Worm (Caenorhabditis elegans) whole organism, young adult: ENCODE measurements around the gene R05G6.9.

Experiments used
- F10E7.11 ChIP-seq: sonication (generic microtip); optimal IDR thresholded peaks from 2 replicates; lab custom pipeline; 2017; ENCODE audit warnings: mild to moderate bottlenecking, missing genetic modification characterization, moderate library complexity, missing compliant biosample characterization
- attf-3 ChIP-seq: fragments of 200-800 bp; sonication (Bioruptor generic); conservative IDR thresholded peaks from 2 replicates; pipeline ENCODE4 v1.3.6; 2022; ENCODE audit warnings: missing genetic modification reagents, missing genetic modification characterization, missing compliant biosample characterization
- ceh-27 ChIP-seq: fragments of 200-800 bp; sonication (Bioruptor generic); optimal IDR thresholded peaks from 2 replicates; lab custom pipeline; 2018; ENCODE audit warnings: mild to moderate bottlenecking, missing genetic modification characterization, moderate library complexity, missing compliant biosample characterization
- ceh-40 ChIP-seq: fragments of 200-800 bp; sonication (Bioruptor generic); IDR thresholded peaks from 2 replicates; pipeline ENCODE4 v1.3.6; 2022; ENCODE audit warnings: missing genetic modification characterization, missing compliant biosample characterization
- lin-26 ChIP-seq: fragments of 200-800 bp; sonication (Bioruptor generic); IDR thresholded peaks from 2 replicates; pipeline ENCODE4 v1.3.6; 2022; ENCODE audit warnings: missing genetic modification reagents, missing genetic modification characterization, missing compliant biosample characterization
- lin-54 ChIP-seq: fragments of 200-800 bp; sonication (Bioruptor generic); optimal IDR thresholded peaks from 2 replicates; lab custom pipeline; 2018; ENCODE audit warnings: mild to moderate bottlenecking, missing genetic modification characterization, missing compliant biosample characterization
- lsy-27 ChIP-seq: sonication (generic microtip); optimal IDR thresholded peaks from 2 replicates; lab custom pipeline; 2017; ENCODE audit warnings: missing genetic modification characterization, mild to moderate bottlenecking, missing compliant biosample characterization, antibody characterized with exemption, missing genotype, borderline replicate concordance; ENCODE audit not compliant: insufficient read depth
- pbrm-1 ChIP-seq: fragments of 200-800 bp; sonication (Bioruptor generic); IDR thresholded peaks from 2 replicates; pipeline ENCODE4 v1.3.6; 2022; ENCODE audit warnings: missing genetic modification reagents, missing genetic modification characterization, missing compliant biosample characterization
- sdz-38 ChIP-seq: sonication (generic microtip); optimal IDR thresholded peaks from 2 replicates; lab custom pipeline; 2016; ENCODE audit warnings: missing genotype, missing genetic modification characterization, missing compliant biosample characterization
- unc-62 ChIP-seq: fragments of 150-350 bp; optimal IDR thresholded peaks from 2 replicates; lab custom pipeline; 2014; ENCODE audit warnings: missing biosample characterization, missing genetic modification reagents, missing genetic modification characterization

ce11 chrIV:7499302-7499701, 16.8 kb downstream of the R05G6.9 start:
- TF ChIP-seq lin-54 (GFP tag; lab: Kevin White, UChicago), result no peak
- no peak for TF ChIP-seq lsy-27 (tag; lab: Kevin White, UChicago)
- TF ChIP-seq unc-62 (GFP tag; lab: Kevin White, UChicago), result no peak
- TF ChIP-seq lin-26, result peak; percentile 91
- TF ChIP-seq ceh-40, result no peak
- no peak for TF ChIP-seq ceh-27
- no peak for TF ChIP-seq pbrm-1 (GFP tag; lab: Robert Waterston, UW)
- TF ChIP-seq F10E7.11 (tag; lab: Kevin White, UChicago), result no peak
- no peak for TF ChIP-seq attf-3 (GFP tag; lab: Robert Waterston, UW)
- TF ChIP-seq sdz-38, result no peak
